Fruit fly (Drosophila melanogaster) whole organism, embryonic: ENCODE results near the gene Gcat.

Experiments used
- CG16815 ChIP-seq: fragments of 200-800 bp; sonication (Bioruptor generic); optimal IDR thresholded peaks from 3 replicates; lab custom pipeline; 2017; ENCODE audit warnings: missing biosample characterization, mild to moderate bottlenecking, missing genetic modification characterization
- fd3F ChIP-seq: fragments of 200-800 bp; sonication (Bioruptor generic); optimal IDR thresholded peaks from 2 replicates; lab custom pipeline; 2018; ENCODE audit warnings: missing biosample characterization, mild to moderate bottlenecking, missing genetic modification characterization, moderate library complexity

Gene Gcat

DNA sequence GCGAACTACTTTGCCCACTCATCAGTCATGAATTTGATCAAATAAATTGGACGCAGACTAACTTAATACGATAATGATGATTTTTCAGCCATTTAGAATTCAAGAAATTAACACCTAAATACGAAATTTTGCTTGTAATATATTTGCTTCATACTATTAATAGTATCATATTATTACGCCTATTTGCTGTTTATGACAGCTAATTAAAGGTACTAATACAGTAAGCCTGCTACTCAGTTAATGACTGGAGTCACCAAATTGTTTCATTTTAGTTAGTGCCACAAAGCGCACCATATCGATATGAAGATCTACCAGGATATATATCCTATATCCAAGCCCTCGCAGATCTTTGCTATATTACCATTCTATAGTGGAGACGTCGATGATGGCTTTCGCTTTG, 49.7 kb downstream of the Gcat start, which contains the start of gene Gr68a:
Gene Gr68a, plus strand, starts transcription at position 301 of the 400 bp plus-strand sequence.
- TF ChIP-seq fd3F (GFP tag; lab: Kevin White, UChicago) (no peak), CG16815 (no peak)
